Comparison of ENCODE assay signal across 5 worm cellular contexts in the genomic region with DNA sequence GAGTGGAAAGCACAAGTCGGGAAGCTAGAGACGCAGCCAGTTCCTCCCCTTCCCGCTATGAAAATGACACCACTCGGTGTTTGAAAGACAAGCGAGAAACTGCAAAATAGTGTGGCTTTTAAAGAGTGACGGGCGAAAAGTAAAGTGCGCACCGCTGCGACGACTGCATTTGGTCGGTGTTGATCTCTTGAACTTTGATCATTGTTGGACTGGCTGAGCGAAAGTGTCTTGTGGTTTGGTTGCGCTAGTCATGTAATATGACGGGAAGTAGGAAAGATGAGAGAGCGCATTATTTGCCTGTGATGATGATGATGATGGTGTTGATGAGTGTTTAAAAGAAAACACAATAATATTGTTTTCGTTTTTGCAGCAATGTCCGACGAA.
TF ChIP-seq lines count a peak whose summit lies in the region.

No protein-coding gene starts in this region.

TF ChIP-seq in whole organism, L1 larva, 84 proteins besides CTCF, POLR2A, EP300 and RAD21 (continues in another document):
- peak; percentile 86 for TF ChIP-seq mep-1 (tag; optimal IDR thresholded peaks at IDR 0.05; lab: Kevin White, UChicago)
- TF ChIP-seq ztf-4 (tag; optimal IDR thresholded peaks at IDR 0.05; lab: Kevin White, UChicago), result peak; percentile 77
- peak; percentile 72 to 82 for TF ChIP-seq lsy-2 (tag; optimal IDR thresholded peaks at IDR 0.05; lab: Kevin White, UChicago)
- TF ChIP-seq ceh-82 (tag; optimal IDR thresholded peaks at IDR 0.05; lab: Kevin White, UChicago), result peak; percentile 55 to 78 (median 68)
- peak; percentile 87 for TF ChIP-seq nhr-47 (tag; optimal IDR thresholded peaks at IDR 0.05; lab: Kevin White, UChicago)
- peak; percentile 78 for TF ChIP-seq fos-1 (tag; optimal IDR thresholded peaks at IDR 0.05; lab: Kevin White, UChicago)
- peak; percentile 87 for TF ChIP-seq nhr-237 (tag; optimal IDR thresholded peaks at IDR 0.05; lab: Kevin White, UChicago)
- TF ChIP-seq sup-37 (GFP tag; optimal IDR thresholded peaks at IDR 0.05; lab: Kevin White, UChicago), result peak; percentile 49
- no peak for TF ChIP-seq ztf-11 (tag; optimal IDR thresholded peaks at IDR 0.05; lab: Kevin White, UChicago)
- peak; percentile 85 for TF ChIP-seq swsn-7 (tag; optimal IDR thresholded peaks at IDR 0.05; lab: Kevin White, UChicago)
- peak; percentile 77 for TF ChIP-seq pax-3 (tag; optimal IDR thresholded peaks at IDR 0.05; lab: Kevin White, UChicago)
- no peak for TF ChIP-seq lin-13 (GFP tag; optimal IDR thresholded peaks at IDR 0.05; lab: Kevin White, UChicago)
- peak; percentile 63 for TF ChIP-seq lir-3 (tag; optimal IDR thresholded peaks at IDR 0.05; lab: Kevin White, UChicago; ENCODE audit: poor library complexity)
- TF ChIP-seq blmp-1 (tag; optimal IDR thresholded peaks at IDR 0.05; lab: Kevin White, UChicago), result peak; percentile 99
- TF ChIP-seq ceh-88 (GFP tag; IDR thresholded peaks at IDR 0.05; lab: Robert Waterston, UW), result peak; percentile 64
- TF ChIP-seq elt-3 (tag; optimal IDR thresholded peaks at IDR 0.05; lab: Kevin White, UChicago), result peak in 4 of 6 experiments; percentile 55 to 88 (median 85)
- TF ChIP-seq C04F5.9 (tag; optimal IDR thresholded peaks at IDR 0.05; lab: Kevin White, UChicago), result no peak

TF ChIP-seq in whole organism, L3 larva, 47 proteins besides CTCF, POLR2A, EP300 and RAD21 (continues in another document):
- peak; percentile 63 for TF ChIP-seq snpc-4 (tag; optimal IDR thresholded peaks at IDR 0.05; lab: Kevin White, UChicago)
- peak; percentile 10 for TF ChIP-seq lsy-12 (tag; optimal IDR thresholded peaks at IDR 0.05; lab: Kevin White, UChicago)
- no peak for TF ChIP-seq nhr-67 (tag; optimal IDR thresholded peaks at IDR 0.05; lab: Kevin White, UChicago)
- no peak for TF ChIP-seq aly-2 (tag; optimal IDR thresholded peaks at IDR 0.05; lab: Kevin White, UChicago)
- TF ChIP-seq fkh-2 (tag; optimal IDR thresholded peaks at IDR 0.05; lab: Kevin White, UChicago), result no peak
- peak; percentile 35 for TF ChIP-seq hmg-11 (tag; optimal IDR thresholded peaks at IDR 0.05; lab: Kevin White, UChicago)
- no peak for TF ChIP-seq ama-1 (optimal IDR thresholded peaks at IDR 0.05; lab: Kevin White, UChicago)
- TF ChIP-seq unc-62 (GFP tag; optimal IDR thresholded peaks at IDR 0.05; lab: Kevin White, UChicago), result peak; percentile 97
- peak; percentile 12 for TF ChIP-seq sea-2 (GFP tag; optimal IDR thresholded peaks at IDR 0.05; lab: Kevin White, UChicago)
- TF ChIP-seq ZK546.5 (tag; optimal IDR thresholded peaks at IDR 0.05; lab: Kevin White, UChicago), result no peak
- TF ChIP-seq nhr-237 (tag; optimal IDR thresholded peaks at IDR 0.05; lab: Kevin White, UChicago), result no peak
- peak; percentile 87 for TF ChIP-seq nhr-77 (tag; optimal IDR thresholded peaks at IDR 0.05; lab: Kevin White, UChicago)
- peak; percentile 92 for TF ChIP-seq lin-39 (tag; optimal IDR thresholded peaks at IDR 0.05; lab: Kevin White, UChicago)
- TF ChIP-seq R02D3.7 (tag; optimal IDR thresholded peaks at IDR 0.05; lab: Kevin White, UChicago), result peak; percentile 43
- TF ChIP-seq eor-1 (tag; optimal IDR thresholded peaks at IDR 0.05; lab: Kevin White, UChicago), result no peak
- no peak for TF ChIP-seq nhr-12 (tag; optimal IDR thresholded peaks at IDR 0.05; lab: Kevin White, UChicago)
- peak; percentile 94 for TF ChIP-seq elt-2 (tag; optimal IDR thresholded peaks at IDR 0.05; lab: Kevin White, UChicago)
- TF ChIP-seq nhr-76 (tag; optimal IDR thresholded peaks at IDR 0.05; lab: Kevin White, UChicago), result peak; percentile 66
- no peak for TF ChIP-seq ztf-11 (tag; optimal IDR thresholded peaks at IDR 0.05; lab: Kevin White, UChicago)

TF ChIP-seq in whole organism, early embryonic, 17 proteins besides CTCF, POLR2A, EP300 and RAD21:
- TF ChIP-seq F13C5.2 (tag; optimal IDR thresholded peaks at IDR 0.05; lab: Kevin White, UChicago) (peak; percentile 34), tbx-11 (GFP tag; IDR thresholded peaks at IDR 0.05; lab: Robert Waterston, UW) (no peak)
TF ChIP-seq in whole organism, early embryonic: peak in this region for 1.

TF ChIP-seq in whole organism, midembryonic, 9 proteins besides CTCF, POLR2A, EP300 and RAD21:
- TF ChIP-seq cog-1 (tag; optimal IDR thresholded peaks at IDR 0.05; lab: Kevin White, UChicago), result peak; percentile 96
- TF ChIP-seq med-1 (GFP tag; optimal IDR thresholded peaks at IDR 0.05; lab: Kevin White, UChicago; ENCODE audit: insufficient read depth), result no peak
TF ChIP-seq in whole organism, midembryonic: peak in this region for 1.

TF ChIP-seq in whole organism, young adult, 124 proteins besides CTCF, POLR2A, EP300 and RAD21 (continues in another document):
- TF ChIP-seq K12H6.12 (tag; optimal IDR thresholded peaks at IDR 0.05; lab: Kevin White, UChicago), result peak; percentile 68
- peak; percentile 67 for TF ChIP-seq gei-17 (GFP tag; optimal IDR thresholded peaks at IDR 0.05; lab: Kevin White, UChicago)
- TF ChIP-seq somi-1 (GFP tag; optimal IDR thresholded peaks at IDR 0.05; lab: Kevin White, UChicago), result peak; percentile 49
- peak; percentile 49 for TF ChIP-seq rcor-1 (GFP tag; IDR thresholded peaks at IDR 0.05; lab: Robert Waterston, UW)
- TF ChIP-seq fkh-3 (tag; optimal IDR thresholded peaks at IDR 0.05; lab: Kevin White, UChicago), result no peak
- peak; percentile 66 for TF ChIP-seq tlf-1 (GFP tag; optimal IDR thresholded peaks at IDR 0.05; lab: Kevin White, UChicago)
- no peak for TF ChIP-seq unc-130 (GFP tag; optimal IDR thresholded peaks at IDR 0.05; lab: Kevin White, UChicago)
- peak; percentile 61 for TF ChIP-seq ets-4 (GFP tag; optimal IDR thresholded peaks at IDR 0.05; lab: Kevin White, UChicago)
- peak; percentile 49 for TF ChIP-seq ztf-18 (tag; optimal IDR thresholded peaks at IDR 0.05; lab: Kevin White, UChicago)
- TF ChIP-seq madf-10 (tag; optimal IDR thresholded peaks at IDR 0.05; lab: Kevin White, UChicago), result peak; percentile 84
- TF ChIP-seq snpc-4 (GFP tag; optimal IDR thresholded peaks at IDR 0.05; lab: Kevin White, UChicago), result no peak
- TF ChIP-seq snpc-4 (tag; optimal IDR thresholded peaks at IDR 0.05; lab: Kevin White, UChicago), result peak; percentile 49 to 61 (median 55)
- TF ChIP-seq F22D6.2 (tag; optimal IDR thresholded peaks at IDR 0.05; lab: Kevin White, UChicago), result peak; percentile 32
- TF ChIP-seq Y56A3A.18 (GFP tag; IDR thresholded peaks at IDR 0.05; lab: Robert Waterston, UW), result peak; percentile 45; the same call in 1 of the 2 replicates
- peak; percentile 55 for TF ChIP-seq tbp1 (GFP tag; optimal IDR thresholded peaks at IDR 0.05; lab: Kevin White, UChicago)
- peak; percentile 59; the same call in 1 of the 2 replicates for TF ChIP-seq hmg-1.2 (GFP tag; IDR thresholded peaks at IDR 0.05; lab: Robert Waterston, UW)
- TF ChIP-seq sptf-2 (GFP tag; optimal IDR thresholded peaks at IDR 0.05; lab: Kevin White, UChicago), result no peak
- TF ChIP-seq nhr-90 (tag; optimal IDR thresholded peaks at IDR 0.05; lab: Kevin White, UChicago), result peak; percentile 73
- TF ChIP-seq dox-1 (GFP tag; IDR thresholded peaks at IDR 0.05; lab: Robert Waterston, UW), result peak; percentile 58
- TF ChIP-seq bed-2 (GFP tag; IDR thresholded peaks at IDR 0.05; lab: Robert Waterston, UW), result no peak
- TF ChIP-seq mcd-1 (GFP tag; IDR thresholded peaks at IDR 0.05; lab: Robert Waterston, UW), result peak; percentile 52
- TF ChIP-seq ekl-4 (GFP tag; IDR thresholded peaks at IDR 0.05; lab: Robert Waterston, UW), result no peak
- peak; percentile 27; the same call in 1 of the 2 replicates for TF ChIP-seq let-526 (GFP tag; IDR thresholded peaks at IDR 0.05; lab: Robert Waterston, UW)
- no peak for TF ChIP-seq aptf-2 (GFP tag; conservative IDR thresholded peaks at IDR 0.05; lab: Robert Waterston, UW)
- TF ChIP-seq Y53F4B.3 (GFP tag; IDR thresholded peaks at IDR 0.05; lab: Robert Waterston, UW), result no peak
- TF ChIP-seq nhr-80 (tag; optimal IDR thresholded peaks at IDR 0.05; lab: Kevin White, UChicago), result peak; percentile 99
- peak; percentile 10 for TF ChIP-seq ztf-3 (GFP tag; optimal IDR thresholded peaks at IDR 0.05; lab: Kevin White, UChicago)
- peak; percentile 92 for TF ChIP-seq lin-40 (tag; optimal IDR thresholded peaks at IDR 0.05; lab: Kevin White, UChicago)
- peak; percentile 76 for TF ChIP-seq chd-7 (tag; optimal IDR thresholded peaks at IDR 0.05; lab: Kevin White, UChicago)
- TF ChIP-seq ztf-26 (tag; optimal IDR thresholded peaks at IDR 0.05; lab: Kevin White, UChicago), result peak; percentile 69
- TF ChIP-seq K11D2.4 (GFP tag; IDR thresholded peaks at IDR 0.05; lab: Robert Waterston, UW), result peak; percentile 78
- peak; percentile 14 for TF ChIP-seq ztf-22 (GFP tag; optimal IDR thresholded peaks at IDR 0.05; lab: Kevin White, UChicago)
- peak; percentile 75 for TF ChIP-seq C06A6.2 (GFP tag; conservative IDR thresholded peaks at IDR 0.05; lab: Robert Waterston, UW)
- TF ChIP-seq cebp-1 (GFP tag; IDR thresholded peaks at IDR 0.05; lab: Robert Waterston, UW), result peak; percentile 48; the same call in 1 of the 2 replicates
- peak; percentile 90 for TF ChIP-seq cebp-1 (tag; optimal IDR thresholded peaks at IDR 0.05; lab: Kevin White, UChicago)
- TF ChIP-seq F55B11.4 (tag; optimal IDR thresholded peaks at IDR 0.05; lab: Kevin White, UChicago; ENCODE audit: borderline replicate concordance, insufficient read depth), result no peak
- TF ChIP-seq attf-5 (GFP tag; optimal IDR thresholded peaks at IDR 0.05; lab: Kevin White, UChicago), result peak; percentile 60
- no peak for TF ChIP-seq lin-35 (GFP tag; optimal IDR thresholded peaks at IDR 0.05; lab: Kevin White, UChicago)
- no peak for TF ChIP-seq ztf-28 (GFP tag; IDR thresholded peaks at IDR 0.05; lab: Robert Waterston, UW)
- TF ChIP-seq F49E8.2 (tag; optimal IDR thresholded peaks at IDR 0.05; lab: Kevin White, UChicago; ENCODE audit: insufficient read depth), result no peak
- TF ChIP-seq nfyb-1 (GFP tag; IDR thresholded peaks at IDR 0.05; lab: Robert Waterston, UW), result peak; percentile 75
- no peak for TF ChIP-seq efl-1 (GFP tag; optimal IDR thresholded peaks at IDR 0.05; lab: Kevin White, UChicago)
- peak; percentile 56 for TF ChIP-seq F23B12.7 (tag; optimal IDR thresholded peaks at IDR 0.05; lab: Kevin White, UChicago; ENCODE audit: insufficient read depth)
- peak; percentile 83 for TF ChIP-seq pha-4 (tag; optimal IDR thresholded peaks at IDR 0.05; lab: Kevin White, UChicago)
- TF ChIP-seq F37B4.10 (GFP tag; IDR thresholded peaks at IDR 0.05; lab: Robert Waterston, UW), result no peak
- TF ChIP-seq egl-44 (GFP tag; IDR thresholded peaks at IDR 0.05; lab: Robert Waterston, UW), result no peak
- TF ChIP-seq F52B5.7 (tag; optimal IDR thresholded peaks at IDR 0.05; lab: Kevin White, UChicago), result no peak
- TF ChIP-seq B0336.3 (GFP tag; IDR thresholded peaks at IDR 0.05; lab: Robert Waterston, UW), result 0 out of 2 replicates have a peak, but pooled peaks have one; percentile 66
- TF ChIP-seq nhr-179 (tag; optimal IDR thresholded peaks at IDR 0.05; lab: Kevin White, UChicago), result no peak
